Fruit fly (Drosophila melanogaster) whole organism: ENCODE data around the gene CG2218.

Experiments used
- CG8478 ChIP-seq: fragments of >200 bp; optimal IDR thresholded peaks from 2 replicates; lab custom pipeline; 2018; ENCODE audit warnings: inconsistent platforms
- Dll ChIP-seq: fragments of >200 bp; optimal IDR thresholded peaks from 2 replicates; lab custom pipeline; 2017
- EcR ChIP-seq, 2 experiments: fragments of >200 bp; optimal IDR thresholded peaks; 2 replicates each; lab custom pipeline; 2017; ENCODE audit warnings: missing biosample characterization in 2 of 2, missing genetic modification characterization in 2 of 2, missing genetic modification reagents in 2 of 2
- pan ChIP-seq: fragments of >200 bp; optimal IDR thresholded peaks from 2 replicates; lab custom pipeline; 2017
- psq ChIP-seq: fragments of >200 bp; optimal IDR thresholded peaks from 2 replicates; lab custom pipeline; 2017
- usp ChIP-seq: fragments of >200 bp; optimal IDR thresholded peaks from 2 replicates; lab custom pipeline; 2017; ENCODE audit warnings: missing biosample characterization, missing genetic modification characterization, mixed read lengths

Gene CG2218

dm6 chr3R:30431258-30432114 is 3.4 kb upstream of the CG2218 start, which contains the start of gene CG15534:
Gene CG15534 (plus strand): TSS chr3R:30432064.
- TF ChIP-seq psq (no peak), EcR (GFP tag; optimal IDR thresholded peaks at IDR 0.05; lab: Kevin White, UChicago) (no peak), pan (lab: Kevin White, UChicago) (no peak), CG8478 (lab: Kevin White, UChicago) (no peak), usp (GFP tag; lab: Kevin White, UChicago) (no peak), Dll (lab: Kevin White, UChicago) (no peak)

- TF ChIP-seq psq = no peak
- no peak for TF ChIP-seq EcR (GFP tag; optimal IDR thresholded peaks at IDR 0.05; lab: Kevin White, UChicago)
- no peak for TF ChIP-seq pan (lab: Kevin White, UChicago)
- TF ChIP-seq usp (GFP tag; lab: Kevin White, UChicago) = no peak
- TF ChIP-seq Dll (lab: Kevin White, UChicago) = no peak
- no peak for TF ChIP-seq CG8478 (lab: Kevin White, UChicago)
These were observed 383 bp upstream of the CG2218 start, which contains the start of gene CG15533 for dm6 chr3R:30428459-30428858. Gene CG15533 (plus strand): TSS chr3R:30428820.

dm6 chr3R:30426626-30427025 is 1.4 kb downstream of the CG2218 start:
- TF ChIP-seq pan (lab: Kevin White, UChicago) = no peak
- no peak for TF ChIP-seq EcR (GFP tag; optimal IDR thresholded peaks at IDR 0.05; lab: Kevin White, UChicago)
- no peak for TF ChIP-seq CG8478 (lab: Kevin White, UChicago)
- TF ChIP-seq Dll (lab: Kevin White, UChicago) = no peak
- no peak for TF ChIP-seq usp (GFP tag; lab: Kevin White, UChicago)
- TF ChIP-seq psq = no peak

- no peak for TF ChIP-seq usp (GFP tag; lab: Kevin White, UChicago)
- no peak for TF ChIP-seq CG8478 (lab: Kevin White, UChicago)
- no peak for TF ChIP-seq pan (lab: Kevin White, UChicago)
- TF ChIP-seq psq = no peak
- no peak for TF ChIP-seq Dll (lab: Kevin White, UChicago)
- TF ChIP-seq EcR (GFP tag; optimal IDR thresholded peaks at IDR 0.05; lab: Kevin White, UChicago) = no peak
These were observed 2.5 kb downstream of the CG2218 start for dm6 chr3R:30425622-30426021.

dm6 chr3R:30424993-30425392 is 3.1 kb downstream of the CG2218 start, which contains the start of gene CG15536:
Gene CG15536 (minus strand): TSS chr3R:30425162.
- TF ChIP-seq Dll (lab: Kevin White, UChicago) (no peak), pan (lab: Kevin White, UChicago) (no peak), EcR (GFP tag; optimal IDR thresholded peaks at IDR 0.05; lab: Kevin White, UChicago) (no peak), CG8478 (lab: Kevin White, UChicago) (no peak)

- TF ChIP-seq usp (GFP tag; lab: Kevin White, UChicago) = no peak
- no peak for TF ChIP-seq EcR (GFP tag; optimal IDR thresholded peaks at IDR 0.05; lab: Kevin White, UChicago)
- no peak for TF ChIP-seq Dll (lab: Kevin White, UChicago)
- TF ChIP-seq CG8478 (lab: Kevin White, UChicago) = no peak
- TF ChIP-seq pan (lab: Kevin White, UChicago) = no peak
- no peak for TF ChIP-seq psq
These were observed 4.4 kb downstream of the CG2218 start, which contains the start of the genes CG15535 and mRpS18C for dm6 chr3R:30423695-30424094. Gene CG15535 (minus strand): TSS chr3R:30423929. Gene mRpS18C (plus strand): TSS chr3R:30423974.

dm6 chr3R:30422871-30423270 is 5.2 kb downstream of the CG2218 start, which contains the start of the genes CG2217 and CG42740:
Gene CG2217 (minus strand): TSS chr3R:30422971.
Gene CG42740 (minus strand): TSS chr3R:30422971.
- TF ChIP-seq CG8478 (lab: Kevin White, UChicago) = no peak
- no peak for TF ChIP-seq usp (GFP tag; lab: Kevin White, UChicago)
- TF ChIP-seq pan (lab: Kevin White, UChicago) = no peak
- no peak for TF ChIP-seq EcR (GFP tag; optimal IDR thresholded peaks at IDR 0.05; lab: Kevin White, UChicago)
- no peak for TF ChIP-seq psq

dm6 chr3R:30419216-30419615 is 8.9 kb downstream of the CG2218 start:
- no peak for TF ChIP-seq pan (lab: Kevin White, UChicago)
- no peak for TF ChIP-seq EcR (GFP tag; optimal IDR thresholded peaks at IDR 0.05; lab: Kevin White, UChicago)
- TF ChIP-seq Dll (lab: Kevin White, UChicago) = no peak

dm6 chr3R:30416765-30417274 is 11.3 kb downstream of the CG2218 start:
- TF ChIP-seq psq (no peak), EcR (GFP tag; optimal IDR thresholded peaks at IDR 0.05; lab: Kevin White, UChicago) (no peak), usp (GFP tag; lab: Kevin White, UChicago) (no peak), CG8478 (lab: Kevin White, UChicago) (no peak), pan (lab: Kevin White, UChicago) (no peak), Dll (lab: Kevin White, UChicago) (no peak)

dm6 chr3R:30413795-30414194 is 14.3 kb downstream of the CG2218 start:
- TF ChIP-seq Dll (lab: Kevin White, UChicago) = no peak
- no peak for TF ChIP-seq psq
- no peak for TF ChIP-seq CG8478 (lab: Kevin White, UChicago)
- TF ChIP-seq pan (lab: Kevin White, UChicago) = no peak
- TF ChIP-seq EcR (GFP tag; optimal IDR thresholded peaks at IDR 0.05; lab: Kevin White, UChicago) = no peak
- no peak for TF ChIP-seq usp (GFP tag; lab: Kevin White, UChicago)

- no peak for TF ChIP-seq CG8478 (lab: Kevin White, UChicago)
- TF ChIP-seq usp (GFP tag; lab: Kevin White, UChicago) = no peak
- TF ChIP-seq EcR (GFP tag; optimal IDR thresholded peaks at IDR 0.05; lab: Kevin White, UChicago) = no peak
- TF ChIP-seq psq = no peak
- TF ChIP-seq pan (lab: Kevin White, UChicago) = no peak
- TF ChIP-seq Dll (lab: Kevin White, UChicago) = no peak
These were observed 21.6 kb downstream of the CG2218 start for dm6 chr3R:30406482-30406881.
